Fruit fly (Drosophila melanogaster): Measurements from ENCODE around the gene CG17751.

The CG17751 gene

DNA sequence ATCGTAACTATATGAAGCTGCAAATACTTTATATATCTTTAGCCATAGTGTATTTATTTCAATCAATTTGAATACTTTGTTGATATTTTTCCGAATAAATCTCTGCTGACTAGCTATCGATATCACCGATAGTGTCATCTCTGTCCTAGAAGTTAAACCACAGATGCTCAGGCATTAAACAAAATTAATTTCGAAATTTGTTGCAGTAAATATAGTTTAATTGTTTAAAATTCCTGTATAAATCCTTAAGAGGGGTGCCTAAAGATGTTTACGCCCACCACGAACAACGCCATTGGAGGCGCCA is 37.8 kb downstream of the CG17751 start, which contains the start of gene Nup58 (continued):
- TF ChIP-seq Dll (GFP tag; IDR thresholded peaks at IDR 0.05; ENCODE audit: partially characterized antibody) (peak; percentile 88), CG16813 (GFP tag; IDR thresholded peaks at IDR 0.05; ENCODE audit: partially characterized antibody) (peak; percentile 76), pan (optimal IDR thresholded peaks at IDR 0.05) (no peak), pan (GFP tag; optimal IDR thresholded peaks at IDR 0.05 in 1 of 2, IDR thresholded peaks at IDR 0.05 in 1 of 2) (peak in 1 of 2 experiments; percentile 56), tll (GFP tag; optimal IDR thresholded peaks at IDR 0.05) (peak in 1 of 2 experiments; percentile 9), NFAT (GFP tag; IDR thresholded peaks at IDR 0.05) (peak; percentile 42; the same call in 1 of the 2 replicates), Doc3 (GFP tag; IDR thresholded peaks at IDR 0.05; ENCODE audit: partially characterized antibody) (peak; percentile 77), HLH4C (GFP tag; IDR thresholded peaks at IDR 0.05; ENCODE audit: partially characterized antibody) (peak; percentile 64), CG13287 (GFP tag; IDR thresholded peaks at IDR 0.05; ENCODE audit: partially characterized antibody) (peak; percentile 86), E2f1 (GFP tag; IDR thresholded peaks at IDR 0.05) (peak; percentile 44; the same call in 1 of the 2 replicates), NfI (GFP tag; optimal IDR thresholded peaks at IDR 0.05) (peak; percentile 20), Med (GFP tag) (peak; percentile 83), nerfin-2 (GFP tag; IDR thresholded peaks at IDR 0.05; ENCODE audit: partially characterized antibody) (peak; percentile 55), sna (GFP tag; IDR thresholded peaks at IDR 0.05; ENCODE audit: partially characterized antibody) (0 out of 2 replicates have a peak, but pooled peaks have one; percentile 69), tna (GFP tag; IDR thresholded peaks at IDR 0.05; ENCODE audit: partially characterized antibody) (peak; percentile 50), inv (GFP tag; IDR thresholded peaks at IDR 0.05; ENCODE audit: partially characterized antibody) (peak; percentile 57), CG17361 (GFP tag; IDR thresholded peaks at IDR 0.05) (0 out of 3 replicates have a peak, but pooled peaks have one; percentile 3), mld (GFP tag; IDR thresholded peaks at IDR 0.05; ENCODE audit: partially characterized antibody) (peak; percentile 56; the same call in 1 of the 3 replicates), Opbp (GFP tag; IDR thresholded peaks at IDR 0.05; ENCODE audit: partially characterized antibody) (peak; percentile 81; the same call in 2 of the 3 replicates), CG2129 (GFP tag; IDR thresholded peaks at IDR 0.05; ENCODE audit: partially characterized antibody) (peak; percentile 60), ato (GFP tag; IDR thresholded peaks at IDR 0.05; ENCODE audit: partially characterized antibody) (peak; percentile 76), bbx (GFP tag; IDR thresholded peaks at IDR 0.05; ENCODE audit: partially characterized antibody) (peak; percentile 84), Dref (GFP tag; IDR thresholded peaks at IDR 0.05) (peak; percentile 65), CG12155 (GFP tag; optimal IDR thresholded peaks at IDR 0.05) (no peak), slbo (GFP tag; IDR thresholded peaks at IDR 0.05) (peak; percentile 58; the same call in 1 of the 2 replicates), gfzf (GFP tag; optimal IDR thresholded peaks at IDR 0.05) (no peak), pzg (GFP tag; optimal IDR thresholded peaks at IDR 0.05) (peak; percentile 32), hkb (optimal IDR thresholded peaks at IDR 0.05) (no peak), hkb (GFP tag; IDR thresholded peaks at IDR 0.05) (no peak), CG33213 (GFP tag; optimal IDR thresholded peaks at IDR 0.05) (no peak), CG8478 (optimal IDR thresholded peaks at IDR 0.05) (no peak), CG32532 (GFP tag; IDR thresholded peaks at IDR 0.05) (peak; percentile 40), CG6791 (GFP tag; IDR thresholded peaks at IDR 0.05; ENCODE audit: partially characterized antibody) (peak; percentile 80)

DNA sequence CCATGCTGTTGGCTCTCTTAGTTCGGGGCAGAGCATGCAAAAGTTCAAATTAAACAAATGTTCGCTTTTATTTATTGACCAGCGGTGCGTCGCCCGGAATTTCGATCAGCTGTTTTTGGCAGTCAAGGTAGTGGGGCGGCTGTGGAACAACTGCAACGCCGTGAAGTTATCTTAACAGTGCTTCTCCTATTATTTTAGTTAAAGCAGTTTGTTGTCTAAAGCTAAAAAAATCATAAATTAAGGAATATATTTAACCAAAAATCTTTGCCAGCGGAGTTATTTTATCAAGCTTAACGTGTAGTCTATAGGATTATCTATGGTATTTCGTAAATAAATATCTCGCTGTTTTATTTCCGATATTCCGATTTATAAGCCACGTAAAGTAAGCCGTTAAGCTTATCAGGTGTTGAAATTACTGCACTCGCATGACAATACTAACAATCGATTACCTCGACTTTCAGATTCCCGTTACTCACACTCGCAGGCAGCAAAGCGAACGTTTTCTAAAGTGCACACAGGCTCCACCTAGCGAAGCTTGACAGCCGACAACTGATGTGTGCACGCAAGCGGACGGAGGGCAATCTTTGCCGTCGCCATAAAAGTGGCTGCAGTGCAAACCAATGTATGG is 41.3 kb downstream of the CG17751 start, which contains the start of the genes CG6195 and CG31220:
TSS of gene CG6195 (minus strand) at position 122 of the 628 bp plus-strand sequence.
TSS of gene CG31220 (plus strand) at position 199 of the 628 bp plus-strand sequence.
- TF ChIP-seq CG30020 (tag; optimal IDR thresholded peaks at IDR 0.05), result peak; percentile 90
- no peak for TF ChIP-seq CG18262 (tag; optimal IDR thresholded peaks at IDR 0.05)
- TF ChIP-seq nmo (GFP tag; optimal IDR thresholded peaks at IDR 0.05), result peak; percentile 42
- TF ChIP-seq Bteb2 (GFP tag; optimal IDR thresholded peaks at IDR 0.05), result peak; percentile 9
- TF ChIP-seq CG7839 (tag; optimal IDR thresholded peaks at IDR 0.05), result peak; percentile 23
- no peak for TF ChIP-seq dmrt11E (tag; optimal IDR thresholded peaks at IDR 0.05)
- no peak for TF ChIP-seq CG4707 (GFP tag; optimal IDR thresholded peaks at IDR 0.05)
- TF ChIP-seq ind (GFP tag; optimal IDR thresholded peaks at IDR 0.05), result no peak
- TF ChIP-seq CG12299 (tag; optimal IDR thresholded peaks at IDR 0.05), result peak; percentile 14
- TF ChIP-seq Nf-YC (tag; optimal IDR thresholded peaks at IDR 0.05), result peak; percentile 5
- no peak for TF ChIP-seq CG15011 (GFP tag; optimal IDR thresholded peaks at IDR 0.05)
- no peak for TF ChIP-seq ash1 (GFP tag; optimal IDR thresholded peaks at IDR 0.05)
- TF ChIP-seq CG6689 (GFP tag; IDR thresholded peaks at IDR 0.05), result 0 out of 2 replicates have a peak, but pooled peaks have one; percentile 7
- TF ChIP-seq YL-1 (GFP tag; optimal IDR thresholded peaks at IDR 0.05), result no peak
- TF ChIP-seq tna (GFP tag; IDR thresholded peaks at IDR 0.05; ENCODE audit: partially characterized antibody), result no peak
- TF ChIP-seq sc (optimal IDR thresholded peaks at IDR 0.05), result no peak
- no peak for TF ChIP-seq sc (GFP tag; optimal IDR thresholded peaks at IDR 0.05)
